Worm (Caenorhabditis elegans): ENCODE measurements around the gene rsp-6.

DNA sequence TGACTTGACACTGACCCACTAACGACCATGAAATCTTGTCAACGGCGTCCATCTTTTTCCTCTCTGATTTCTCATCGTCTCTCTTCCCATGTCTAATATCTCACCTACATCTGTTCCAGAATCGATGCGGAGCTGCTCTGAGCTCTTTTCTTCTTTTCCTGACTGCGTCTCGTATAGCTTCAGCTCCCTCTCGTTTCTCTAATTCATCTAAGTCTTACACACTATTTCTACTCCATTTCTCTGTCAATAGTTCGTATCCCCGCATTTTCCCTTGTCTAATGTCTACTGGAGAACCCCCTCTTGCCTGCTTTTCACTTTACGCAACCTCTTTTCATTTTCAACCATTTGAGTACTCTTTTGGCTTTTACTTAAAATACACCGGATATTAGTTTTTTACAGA is 26.8 kb upstream of the rsp-6 start, which contains the start of gene ric-3:
- TF ChIP-seq nhr-76 (tag; optimal IDR thresholded peaks at IDR 0.05) (no peak), unc-120 (tag; optimal IDR thresholded peaks at IDR 0.05; ENCODE audit: poor library complexity, severe bottlenecking) (peak; percentile 72), lin-13 (tag; optimal IDR thresholded peaks at IDR 0.05) (no peak), M03D4.4 (tag; optimal IDR thresholded peaks at IDR 0.05) (no peak), nhr-237 (tag; optimal IDR thresholded peaks at IDR 0.05) (no peak), pha-4 (tag; optimal IDR thresholded peaks at IDR 0.05) (no peak), nhr-2 (tag; optimal IDR thresholded peaks at IDR 0.05) (no peak), ceh-43 (GFP tag; optimal IDR thresholded peaks at IDR 0.05) (no peak), elt-1 (tag; optimal IDR thresholded peaks at IDR 0.05; ENCODE audit: borderline replicate concordance, insufficient read depth) (no peak)
